Worm (Caenorhabditis elegans) whole organism, L1 larva: ENCODE measurements around the gene F59E12.1.

Source experiments
- C04F5.9 ChIP-seq: sonication (generic microtip); optimal IDR thresholded peaks from 2 replicates; lab custom pipeline; 2016; ENCODE audit warnings: missing genetic modification characterization, missing compliant biosample characterization
- C34B4.2 ChIP-seq: sonication (generic microtip); optimal IDR thresholded peaks from 2 replicates; lab custom pipeline; 2017; ENCODE audit warnings: mild to moderate bottlenecking, missing genetic modification characterization, missing compliant biosample characterization
- alr-1 ChIP-seq: fragments of 200-800 bp; sonication (Bioruptor generic); optimal IDR thresholded peaks from 2 replicates; lab custom pipeline; 2018; ENCODE audit warnings: borderline replicate concordance, mild to moderate bottlenecking, missing genetic modification characterization, missing compliant biosample characterization
- aly-2 ChIP-seq: fragments of 150-350 bp; optimal IDR thresholded peaks from 2 replicates; lab custom pipeline; 2014; ENCODE audit warnings: missing biosample characterization, missing genetic modification characterization
- ceh-82 ChIP-seq, 3 experiments: fragments of 150-350 bp in 1 of 3; sonication (generic microtip) in 2 of 3; optimal IDR thresholded peaks; 2 replicates each; lab custom pipeline; 2014 to 2017; ENCODE audit warnings: missing biosample characterization in 3 of 3, missing genetic modification characterization in 3 of 3
- ceh-88 ChIP-seq: fragments of 200-800 bp; sonication (Bioruptor generic); IDR thresholded peaks from 2 replicates; pipeline ENCODE4 v1.3.6; 2022; ENCODE audit warnings: missing genetic modification characterization, missing compliant biosample characterization
- ces-1 ChIP-seq: fragments of 150-350 bp; optimal IDR thresholded peaks from 2 replicates; lab custom pipeline; 2014; ENCODE audit warnings: missing biosample characterization, missing genetic modification reagents, missing genetic modification characterization
- dpl-1 ChIP-seq, 3 experiments: fragments of 150-350 bp in 2 of 3; sonication (generic microtip) in 1 of 3; optimal IDR thresholded peaks; 2 replicates each; lab custom pipeline; 2014 to 2017; ENCODE audit warnings: missing biosample characterization in 3 of 3, missing genetic modification characterization in 3 of 3, missing genetic modification reagents in 3 of 3
- dsc-1 ChIP-seq: sonication (generic microtip); optimal IDR thresholded peaks from 2 replicates; lab custom pipeline; 2016; ENCODE audit warnings: mild to moderate bottlenecking, missing genetic modification characterization, missing compliant biosample characterization
- egl-27 ChIP-seq, 2 experiments: fragments of 150-350 bp in 1 of 2; sonication (generic microtip); optimal IDR thresholded peaks; 3 replicates each; lab custom pipeline; 2017 to 2018; ENCODE audit warnings: missing biosample characterization in 2 of 2, missing genetic modification characterization in 2 of 2, missing genetic modification reagents in 2 of 2
- elt-2 ChIP-seq: sonication (generic microtip); optimal IDR thresholded peaks from 2 replicates; lab custom pipeline; 2016; ENCODE audit warnings: missing genetic modification characterization, mild to moderate bottlenecking, inconsistent platforms, missing compliant biosample characterization, missing genetic modification reagents
- ets-5 ChIP-seq: fragments of 200-800 bp; sonication (Bioruptor generic); IDR thresholded peaks from 2 replicates; pipeline ENCODE4 v1.3.6; 2022; ENCODE audit warnings: missing genetic modification characterization, missing compliant biosample characterization
- fkh-10 ChIP-seq: sonication (generic microtip); optimal IDR thresholded peaks from 2 replicates; lab custom pipeline; 2017; ENCODE audit warnings: missing biosample characterization, missing genetic modification reagents, missing genetic modification characterization
- grh-1 ChIP-seq: fragments of 200-800 bp; sonication (Bioruptor generic); IDR thresholded peaks from 2 replicates; pipeline ENCODE4 v1.3.6; 2022; ENCODE audit warnings: missing genetic modification reagents, missing genetic modification characterization, missing compliant biosample characterization
- hlh-17 ChIP-seq: fragments of 200-800 bp; sonication (Bioruptor generic); optimal IDR thresholded peaks from 2 replicates; lab custom pipeline; 2018; ENCODE audit warnings: missing genetic modification characterization, mild to moderate bottlenecking, missing compliant biosample characterization, moderate library complexity, borderline replicate concordance
- hlh-4 ChIP-seq: sonication (generic microtip); optimal IDR thresholded peaks from 2 replicates; lab custom pipeline; 2016; ENCODE audit warnings: mild to moderate bottlenecking, missing genetic modification characterization, missing compliant biosample characterization
- irx-1 ChIP-seq: sonication (generic microtip); optimal IDR thresholded peaks from 2 replicates; lab custom pipeline; 2016; ENCODE audit warnings: missing genetic modification characterization, missing compliant biosample characterization
- isw-1 ChIP-seq: fragments of 200-800 bp; sonication (Bioruptor generic); IDR thresholded peaks from 2 replicates; pipeline ENCODE4 v1.3.6; 2022; ENCODE audit warnings: missing genetic modification characterization, missing compliant biosample characterization
- jun-1 ChIP-seq: fragments of 150-350 bp; optimal IDR thresholded peaks from 2 replicates; lab custom pipeline; 2014; ENCODE audit warnings: missing biosample characterization, missing genetic modification reagents, missing genetic modification characterization
- lin-13 ChIP-seq: fragments of 150-350 bp; optimal IDR thresholded peaks from 2 replicates; lab custom pipeline; 2014; ENCODE audit warnings: missing biosample characterization, missing genetic modification reagents, missing genetic modification characterization
- lin-14 ChIP-seq: fragments of 200-800 bp; sonication (Bioruptor generic); optimal IDR thresholded peaks from 2 replicates; lab custom pipeline; 2018; ENCODE audit warnings: mild to moderate bottlenecking, missing genetic modification characterization, moderate library complexity, missing compliant biosample characterization
- lin-39 ChIP-seq: fragments of 150-350 bp; optimal IDR thresholded peaks from 2 replicates; lab custom pipeline; 2014; ENCODE audit warnings: missing biosample characterization, missing genetic modification reagents, missing genetic modification characterization
- lsy-2 ChIP-seq, 2 experiments: fragments of 150-350 bp; optimal IDR thresholded peaks; 2 replicates each; lab custom pipeline; 2014; ENCODE audit warnings: missing biosample characterization in 2 of 2, missing genetic modification characterization in 2 of 2
- mdl-1 ChIP-seq, 2 experiments: fragments of 150-350 bp; optimal IDR thresholded peaks; 2 replicates each; lab custom pipeline; 2014 to 2017; ENCODE audit warnings: missing biosample characterization in 2 of 2, missing genetic modification characterization in 2 of 2, inconsistent platforms in 1 of 2
- mef-2 ChIP-seq: fragments of 150-350 bp; optimal IDR thresholded peaks from 2 replicates; lab custom pipeline; 2014; ENCODE audit warnings: missing biosample characterization, missing genetic modification characterization
- nhr-11 ChIP-seq: fragments of 150-350 bp; optimal IDR thresholded peaks from 2 replicates; lab custom pipeline; 2014; ENCODE audit warnings: missing biosample characterization, missing genetic modification characterization
- nhr-12 ChIP-seq: sonication (generic microtip); optimal IDR thresholded peaks from 2 replicates; lab custom pipeline; 2017; ENCODE audit warnings: missing biosample characterization, missing genetic modification characterization
- nhr-19 ChIP-seq: fragments of 200-800 bp; sonication (Bioruptor generic); conservative IDR thresholded peaks from 2 replicates; pipeline ENCODE4 v1.3.6; 2022; ENCODE audit warnings: missing genetic modification characterization, missing compliant biosample characterization
- nhr-20 ChIP-seq: sonication (generic microtip); optimal IDR thresholded peaks from 2 replicates; lab custom pipeline; 2016; ENCODE audit warnings: mild to moderate bottlenecking, missing genetic modification characterization, missing compliant biosample characterization
- nhr-47 ChIP-seq: sonication (generic microtip); optimal IDR thresholded peaks from 2 replicates; lab custom pipeline; 2016; ENCODE audit warnings: mild to moderate bottlenecking, missing genetic modification characterization, moderate library complexity, missing compliant biosample characterization
- nhr-84 ChIP-seq: sonication (generic microtip); optimal IDR thresholded peaks from 2 replicates; lab custom pipeline; 2017; ENCODE audit warnings: missing biosample characterization, missing genetic modification characterization
- pax-3 ChIP-seq: fragments of 200-800 bp; sonication (Bioruptor generic); optimal IDR thresholded peaks from 2 replicates; lab custom pipeline; 2018; ENCODE audit warnings: mild to moderate bottlenecking, missing genetic modification characterization, moderate library complexity, missing compliant biosample characterization
- pqm-1 ChIP-seq: sonication (generic microtip); optimal IDR thresholded peaks from 3 replicates; lab custom pipeline; 2017; ENCODE audit warnings: missing biosample characterization, missing genetic modification characterization
- snpc-4 ChIP-seq: fragments of 150-350 bp; optimal IDR thresholded peaks from 2 replicates; lab custom pipeline; 2014; ENCODE audit warnings: missing biosample characterization, missing genetic modification characterization
- snu-23 ChIP-seq: sonication (generic microtip); optimal IDR thresholded peaks from 2 replicates; lab custom pipeline; 2016; ENCODE audit warnings: missing genetic modification characterization, missing compliant biosample characterization
- sup-37 ChIP-seq: fragments of 200-800 bp; sonication (Bioruptor generic); optimal IDR thresholded peaks from 2 replicates; lab custom pipeline; 2018; ENCODE audit warnings: mild to moderate bottlenecking, missing genetic modification characterization, missing compliant biosample characterization
- swsn-7 ChIP-seq: sonication (generic microtip); optimal IDR thresholded peaks from 2 replicates; lab custom pipeline; 2016; ENCODE audit warnings: missing genetic modification characterization, missing compliant biosample characterization
- unc-130 ChIP-seq: fragments of 150-350 bp; optimal IDR thresholded peaks from 2 replicates; lab custom pipeline; 2017; ENCODE audit warnings: missing biosample characterization, missing genetic modification characterization, inconsistent platforms
- unc-30 ChIP-seq: sonication (generic microtip); optimal IDR thresholded peaks from 2 replicates; lab custom pipeline; 2017; ENCODE audit warnings: missing biosample characterization, missing genetic modification characterization
- xbp-1 ChIP-seq: sonication (generic microtip); optimal IDR thresholded peaks from 2 replicates; lab custom pipeline; 2016; ENCODE audit warnings: missing genetic modification characterization, missing compliant biosample characterization
- zag-1 ChIP-seq: fragments of 150-350 bp; optimal IDR thresholded peaks from 2 replicates; lab custom pipeline; 2014; ENCODE audit warnings: missing biosample characterization, missing genetic modification characterization
- zip-4 ChIP-seq: fragments of 200-800 bp; sonication (Bioruptor generic); optimal IDR thresholded peaks from 2 replicates; lab custom pipeline; 2018; ENCODE audit warnings: mild to moderate bottlenecking, missing genetic modification characterization, moderate library complexity, missing compliant biosample characterization
- ztf-11 ChIP-seq, 2 experiments: sonication (generic microtip); optimal IDR thresholded peaks; 2 replicates each; lab custom pipeline; 2016 to 2017; ENCODE audit warnings: missing genetic modification characterization in 2 of 2, missing biosample characterization in 1 of 2, missing compliant biosample characterization in 1 of 2

The F59E12.1 gene

ce11 chrII:5605538-5605945 is 48.8 kb upstream of the F59E12.1 start (continued):
- TF ChIP-seq unc-30 (tag; lab: Kevin White, UChicago) (no peak), mdl-1 (tag; optimal IDR thresholded peaks at IDR 0.05; lab: Kevin White, UChicago) (peak in 1 of 2 experiments; percentile 20), isw-1 (GFP tag; lab: Robert Waterston, UW) (no peak), xbp-1 (peak; percentile 13), nhr-20 (tag; lab: Kevin White, UChicago) (peak; percentile 93), fkh-10 (GFP tag; lab: Kevin White, UChicago) (no peak), ets-5 (GFP tag; lab: Robert Waterston, UW) (no peak), ceh-82 (tag; optimal IDR thresholded peaks at IDR 0.05; lab: Kevin White, UChicago) (peak in 2 of 3 experiments; percentile 1 to 4), aly-2 (tag; lab: Kevin White, UChicago) (no peak), pax-3 (tag; lab: Kevin White, UChicago) (no peak), dpl-1 (GFP tag; optimal IDR thresholded peaks at IDR 0.05; lab: Kevin White, UChicago) (peak in 2 of 3 experiments; percentile 5 to 30), lin-13 (GFP tag; lab: Kevin White, UChicago) (peak; percentile 3), nhr-47 (peak; percentile 55), nhr-84 (no peak), mef-2 (tag; lab: Kevin White, UChicago) (no peak), nhr-19 (GFP tag; lab: Robert Waterston, UW) (peak; percentile 65), dsc-1 (tag; lab: Kevin White, UChicago) (no peak), C04F5.9 (tag; lab: Kevin White, UChicago) (no peak), hlh-4 (tag; lab: Kevin White, UChicago) (no peak), swsn-7 (tag; lab: Kevin White, UChicago) (no peak), zip-4 (GFP tag; lab: Kevin White, UChicago) (no peak), unc-130 (tag; lab: Kevin White, UChicago) (no peak), irx-1 (tag; lab: Kevin White, UChicago) (peak; percentile 56), lin-14 (GFP tag; lab: Kevin White, UChicago) (peak; percentile 93), hlh-17 (GFP tag; lab: Kevin White, UChicago) (no peak), snpc-4 (tag; lab: Kevin White, UChicago) (peak; percentile 3), pqm-1 (tag; lab: Kevin White, UChicago) (no peak), egl-27 (tag; optimal IDR thresholded peaks at IDR 0.05; lab: Kevin White, UChicago) (peak in 1 of 2 experiments; percentile 66), C34B4.2 (tag; lab: Kevin White, UChicago) (no peak), lsy-2 (tag; optimal IDR thresholded peaks at IDR 0.05; lab: Kevin White, UChicago) (peak; percentile 31 to 72), sup-37 (GFP tag; lab: Kevin White, UChicago) (no peak), nhr-11 (tag; lab: Kevin White, UChicago) (no peak), zag-1 (no peak), grh-1 (GFP tag; lab: Robert Waterston, UW) (peak; percentile 82)

- no peak for TF ChIP-seq jun-1
- TF ChIP-seq pax-3 (tag; lab: Kevin White, UChicago): no peak
- no peak for TF ChIP-seq ceh-88
- TF ChIP-seq nhr-12 (tag; lab: Kevin White, UChicago): no peak
- no peak for TF ChIP-seq ces-1 (GFP tag; lab: Kevin White, UChicago)
- no peak for TF ChIP-seq mef-2 (tag; lab: Kevin White, UChicago)
- TF ChIP-seq ztf-11 (tag; optimal IDR thresholded peaks at IDR 0.05; lab: Kevin White, UChicago): no peak
- TF ChIP-seq lin-39: no peak
- TF ChIP-seq ceh-82 (tag; optimal IDR thresholded peaks at IDR 0.05; lab: Kevin White, UChicago): no peak
- no peak for TF ChIP-seq alr-1 (tag; lab: Kevin White, UChicago)
- no peak for TF ChIP-seq nhr-20 (tag; lab: Kevin White, UChicago)
- TF ChIP-seq nhr-84: no peak
- no peak for TF ChIP-seq snu-23
- TF ChIP-seq lin-14 (GFP tag; lab: Kevin White, UChicago): no peak
- TF ChIP-seq nhr-47: no peak
- no peak for TF ChIP-seq elt-2 (tag; lab: Kevin White, UChicago)
These were observed 46.6 kb upstream of the F59E12.1 start, which contains the start of gene C17G10.7 for ce11 chrII:5607756-5608155. TSS of gene C17G10.7 (minus strand) at chrII:5607856.
